Worm (Caenorhabditis elegans): ENCODE results near the gene F58E6.4.

Gene F58E6.4

DNA sequence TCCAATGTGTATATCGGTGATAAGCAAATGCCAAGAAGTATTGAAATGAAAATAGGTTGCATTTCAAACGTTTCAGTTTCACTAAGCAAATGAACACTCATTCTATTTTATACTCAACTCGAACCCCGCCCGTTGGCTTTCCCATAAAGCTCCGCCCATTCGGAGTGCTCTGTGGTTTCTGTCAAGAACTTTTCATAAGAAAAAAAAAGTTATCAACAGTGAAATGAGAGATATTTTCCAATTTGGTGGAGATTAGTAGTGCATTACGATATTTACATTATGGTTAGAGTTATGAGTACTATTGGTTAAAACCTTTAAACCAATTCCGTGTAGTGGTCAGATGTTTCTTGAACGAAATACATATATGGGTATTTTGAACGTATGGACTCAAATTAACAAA, at the start of gene F58E6.4:
Gene F58E6.4 (minus strand): TSS at position 101 of the 400 bp plus-strand sequence.
- TF ChIP-seq lin-15B (tag; optimal IDR thresholded peaks at IDR 0.05) (no peak), ceh-63 (GFP tag; optimal IDR thresholded peaks at IDR 0.05) (no peak), unc-30 (tag; optimal IDR thresholded peaks at IDR 0.05) (no peak), unc-98 (GFP tag; IDR thresholded peaks at IDR 0.05) (no peak), mdl-1 (tag; optimal IDR thresholded peaks at IDR 0.05) (no peak), egl-13 (tag; optimal IDR thresholded peaks at IDR 0.05) (no peak), ceh-88 (GFP tag; IDR thresholded peaks at IDR 0.05) (no peak), nhr-20 (tag; optimal IDR thresholded peaks at IDR 0.05) (no peak), nhr-84 (tag; optimal IDR thresholded peaks at IDR 0.05) (no peak), elt-2 (tag; optimal IDR thresholded peaks at IDR 0.05) (no peak), nhr-77 (tag; optimal IDR thresholded peaks at IDR 0.05) (no peak), isw-1 (GFP tag; IDR thresholded peaks at IDR 0.05) (no peak), dpl-1 (GFP tag; optimal IDR thresholded peaks at IDR 0.05) (no peak), hlh-4 (tag; optimal IDR thresholded peaks at IDR 0.05) (no peak), nhr-47 (tag; optimal IDR thresholded peaks at IDR 0.05) (no peak), alr-1 (tag; optimal IDR thresholded peaks at IDR 0.05; ENCODE audit: borderline replicate concordance) (no peak), C16A3.4 (tag; optimal IDR thresholded peaks at IDR 0.05) (no peak), snpc-4 (tag; optimal IDR thresholded peaks at IDR 0.05) (no peak), egl-27 (tag; optimal IDR thresholded peaks at IDR 0.05) (no peak)

- TF ChIP-seq nhr-77 (tag; optimal IDR thresholded peaks at IDR 0.05), result no peak
- no peak for TF ChIP-seq pag-3 (tag; optimal IDR thresholded peaks at IDR 0.05; ENCODE audit: borderline replicate concordance, insufficient read depth)
- TF ChIP-seq hlh-4 (tag; optimal IDR thresholded peaks at IDR 0.05), result no peak
- TF ChIP-seq ztf-4 (tag; optimal IDR thresholded peaks at IDR 0.05), result no peak
- no peak for TF ChIP-seq lin-14 (GFP tag; optimal IDR thresholded peaks at IDR 0.05)
- no peak for TF ChIP-seq nhr-20 (tag; optimal IDR thresholded peaks at IDR 0.05)
- no peak for TF ChIP-seq ces-1 (GFP tag; optimal IDR thresholded peaks at IDR 0.05)
- TF ChIP-seq rnt-1 (tag; optimal IDR thresholded peaks at IDR 0.05), result no peak
- TF ChIP-seq fos-1 (tag; optimal IDR thresholded peaks at IDR 0.05), result no peak
- no peak for TF ChIP-seq nhr-47 (tag; optimal IDR thresholded peaks at IDR 0.05)
- no peak for TF ChIP-seq ceh-90 (tag; optimal IDR thresholded peaks at IDR 0.05)
- no peak for TF ChIP-seq ceh-88 (GFP tag; IDR thresholded peaks at IDR 0.05)
Observed at ce11 chrV:9799076-9799475, 48.9 kb upstream of the F58E6.4 start, which contains the start of gene F46B6.13. F46B6.13 (minus strand) TSS chrV:9799176.

DNA sequence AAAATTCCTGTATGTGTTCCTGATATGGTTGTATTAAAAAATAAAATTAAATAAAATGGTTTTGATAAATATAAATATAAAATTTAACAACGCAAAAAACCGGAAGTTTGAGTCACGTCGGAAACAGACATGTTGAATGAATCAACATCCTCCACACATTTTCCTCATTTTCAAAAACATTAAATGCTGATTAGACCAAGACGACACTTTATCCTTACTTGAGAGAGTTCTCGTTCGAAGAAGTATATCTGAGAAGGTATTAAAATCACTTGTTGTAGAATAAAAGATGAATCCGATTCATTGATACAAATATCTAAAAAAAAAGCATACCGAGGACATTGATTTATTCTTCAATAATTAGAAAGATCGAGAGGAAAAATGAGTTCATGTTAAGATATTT, 48.0 kb upstream of the F58E6.4 start:
- TF ChIP-seq efl-1 (optimal IDR thresholded peaks at IDR 0.05) (no peak), efl-1 (GFP tag; optimal IDR thresholded peaks at IDR 0.05 in 1 of 2) (peak in 1 of 2 experiments; percentile 51), fkh-4 (tag; optimal IDR thresholded peaks at IDR 0.05; ENCODE audit: borderline replicate concordance) (peak; percentile 34), zip-4 (GFP tag; optimal IDR thresholded peaks at IDR 0.05) (no peak), dsc-1 (tag; optimal IDR thresholded peaks at IDR 0.05) (peak; percentile 87)

- TF ChIP-seq nhr-77 (tag; optimal IDR thresholded peaks at IDR 0.05) (no peak), ceh-88 (GFP tag; IDR thresholded peaks at IDR 0.05) (no peak), fkh-4 (tag; optimal IDR thresholded peaks at IDR 0.05; ENCODE audit: borderline replicate concordance) (no peak), elt-3 (tag; optimal IDR thresholded peaks at IDR 0.05) (no peak), C34B4.2 (tag; optimal IDR thresholded peaks at IDR 0.05) (no peak), ces-1 (GFP tag; optimal IDR thresholded peaks at IDR 0.05) (no peak), blmp-1 (tag; optimal IDR thresholded peaks at IDR 0.05) (no peak), nhr-12 (tag; optimal IDR thresholded peaks at IDR 0.05) (no peak), skn-1 (tag; optimal IDR thresholded peaks at IDR 0.05) (no peak), lir-3 (tag; optimal IDR thresholded peaks at IDR 0.05; ENCODE audit: poor library complexity) (no peak), snu-23 (GFP tag; optimal IDR thresholded peaks at IDR 0.05) (no peak), nhr-20 (tag; optimal IDR thresholded peaks at IDR 0.05) (no peak)
Observed at ce11 chrV:9796562-9796961, 46.4 kb upstream of the F58E6.4 start, which contains the start of gene F46B6.9. F46B6.9 (plus strand) TSS chrV:9796862.

Measured in whole organism, L1 larva.